Fruit fly (Drosophila melanogaster) whole organism, embryonic: ENCODE measurements around the gene shi.

Experiments used
- CG10267 ChIP-seq: fragments of 200-800 bp; sonication (Bioruptor generic); optimal IDR thresholded peaks from 2 replicates; lab custom pipeline; 2018; ENCODE audit warnings: missing biosample characterization, mild to moderate bottlenecking, missing genetic modification characterization, moderate library complexity
- CG10543 ChIP-seq: fragments of 200-800 bp; sonication (Bioruptor generic); optimal IDR thresholded peaks from 3 replicates; lab custom pipeline; 2017; ENCODE audit warnings: missing biosample characterization, mild to moderate bottlenecking, missing genetic modification characterization, moderate library complexity
- CG10654 ChIP-seq: fragments of 200-800 bp; sonication (Bioruptor generic); optimal IDR thresholded peaks from 2 replicates; lab custom pipeline; 2016; ENCODE audit warnings: missing biosample characterization, missing genetic modification characterization
- CG11723 ChIP-seq: fragments of 200-800 bp; sonication (Bioruptor generic); optimal IDR thresholded peaks from 2 replicates; lab custom pipeline; 2017; ENCODE audit warnings: missing biosample characterization, mild to moderate bottlenecking, missing genetic modification characterization
- CG12299 ChIP-seq: fragments of 200-800 bp; sonication (Bioruptor generic); optimal IDR thresholded peaks from 2 replicates; lab custom pipeline; 2018; ENCODE audit warnings: missing biosample characterization, mild to moderate bottlenecking, missing genetic modification characterization
- CG1233 ChIP-seq: fragments of 200-800 bp; sonication (Bioruptor generic); optimal IDR thresholded peaks from 4 replicates; lab custom pipeline; 2018; ENCODE audit warnings: missing biosample characterization, mild to moderate bottlenecking, missing genetic modification characterization
- CG15269 ChIP-seq: fragments of 200-800 bp; sonication (Bioruptor generic); optimal IDR thresholded peaks from 2 replicates; lab custom pipeline; 2018; ENCODE audit warnings: missing biosample characterization, mild to moderate bottlenecking, missing genetic modification characterization, moderate library complexity
- CG16813 ChIP-seq: fragments of 200-800 bp; sonication (Bioruptor generic); IDR thresholded peaks from 3 replicates; pipeline ENCODE4 v1.3.6; 2022; ENCODE audit warnings: missing biosample characterization, missing genetic modification characterization; ENCODE audit not compliant: partially characterized antibody
- CG16815 ChIP-seq: fragments of 200-800 bp; sonication (Bioruptor generic); optimal IDR thresholded peaks from 3 replicates; lab custom pipeline; 2017; ENCODE audit warnings: missing biosample characterization, mild to moderate bottlenecking, missing genetic modification characterization
- CG17829 ChIP-seq: fragments of 200-800 bp; optimal IDR thresholded peaks from 2 replicates; lab custom pipeline; 2019; ENCODE audit warnings: missing biosample characterization, mild to moderate bottlenecking, missing genetic modification characterization, moderate library complexity
- CG2889 ChIP-seq: fragments of 200-800 bp; sonication (Bioruptor generic); IDR thresholded peaks from 3 replicates; pipeline ENCODE4 v1.3.6; 2022; ENCODE audit warnings: missing biosample characterization, missing genetic modification characterization
- CG30020 ChIP-seq: fragments of 200-800 bp; optimal IDR thresholded peaks from 2 replicates; lab custom pipeline; 2019; ENCODE audit warnings: missing biosample characterization, mild to moderate bottlenecking, missing genetic modification characterization, moderate library complexity
- CG33557 ChIP-seq: fragments of 200-800 bp; sonication (Bioruptor generic); optimal IDR thresholded peaks from 2 replicates; lab custom pipeline; 2019; ENCODE audit warnings: missing biosample characterization, mild to moderate bottlenecking, missing genetic modification characterization, moderate library complexity
- CG3726 ChIP-seq: fragments of 200-800 bp; sonication (Bioruptor generic); IDR thresholded peaks from 3 replicates; pipeline ENCODE4, ENCODE4 v1.3.6; 2022; ENCODE audit warnings: missing biosample characterization, missing genetic modification characterization
- CG4730 ChIP-seq: fragments of 200-800 bp; sonication (Bioruptor generic); IDR thresholded peaks from 2 replicates; pipeline ENCODE4 v1.3.6; 2022; ENCODE audit warnings: missing biosample characterization, missing genetic modification characterization
- CG5180 ChIP-seq: fragments of 200-800 bp; sonication (Bioruptor generic); optimal IDR thresholded peaks from 3 replicates; lab custom pipeline; 2017; ENCODE audit warnings: missing biosample characterization, missing genetic modification characterization, mild to moderate bottlenecking, moderate library complexity, missing genetic modification reagents
- CG5953 ChIP-seq: fragments of 200-800 bp; sonication (Bioruptor generic); IDR thresholded peaks from 2 replicates; pipeline ENCODE4 v1.3.6; 2022; ENCODE audit warnings: missing biosample characterization, missing genetic modification characterization
- CG6689 ChIP-seq: fragments of 200-800 bp; sonication (Bioruptor generic); IDR thresholded peaks from 2 replicates; pipeline ENCODE4 v1.3.6; 2022; ENCODE audit warnings: missing biosample characterization, missing genetic modification characterization
- CG6813 ChIP-seq: fragments of 200-800 bp; sonication (Bioruptor generic); optimal IDR thresholded peaks from 2 replicates; lab custom pipeline; 2017; ENCODE audit warnings: missing biosample characterization, missing genetic modification characterization, mild to moderate bottlenecking, moderate library complexity, missing genetic modification reagents
- CG7928 ChIP-seq: fragments of 200-800 bp; sonication (Bioruptor generic); optimal IDR thresholded peaks from 2 replicates; lab custom pipeline; 2017; ENCODE audit warnings: missing biosample characterization, mild to moderate bottlenecking, missing genetic modification characterization
- CG7987 ChIP-seq: fragments of 200-800 bp; sonication (Bioruptor generic); optimal IDR thresholded peaks from 2 replicates; lab custom pipeline; 2018; ENCODE audit warnings: missing biosample characterization, mild to moderate bottlenecking, missing genetic modification characterization, moderate library complexity
- CoRest ChIP-seq: fragments of 200-800 bp; sonication (Bioruptor generic); optimal IDR thresholded peaks from 3 replicates; lab custom pipeline; 2018; ENCODE audit warnings: missing biosample characterization, mild to moderate bottlenecking, missing genetic modification characterization, moderate library complexity
- Drgx ChIP-seq: fragments of 200-800 bp; sonication (Bioruptor generic); IDR thresholded peaks from 2 replicates; pipeline ENCODE4 v1.3.6; 2022; ENCODE audit warnings: missing biosample characterization, missing genetic modification characterization
- E2f2 ChIP-seq: fragments of 200-800 bp; sonication (Bioruptor generic); IDR thresholded peaks from 2 replicates; pipeline ENCODE4 v1.3.6; 2022; ENCODE audit warnings: missing biosample characterization, missing genetic modification characterization
- Fer1 ChIP-seq: fragments of 200-800 bp; sonication (Bioruptor generic); optimal IDR thresholded peaks from 2 replicates; lab custom pipeline; 2017; ENCODE audit warnings: missing biosample characterization, mild to moderate bottlenecking, missing genetic modification characterization
- HmgZ ChIP-seq: fragments of 200-800 bp; sonication (Bioruptor generic); optimal IDR thresholded peaks from 2 replicates; lab custom pipeline; 2018; ENCODE audit warnings: missing biosample characterization, mild to moderate bottlenecking, missing genetic modification characterization
- Kr ChIP-seq: fragments of 200-800 bp; sonication (Bioruptor generic); optimal IDR thresholded peaks from 2 replicates; lab custom pipeline; 2017; ENCODE audit warnings: missing biosample characterization, mild to moderate bottlenecking, missing genetic modification characterization
- MBD-R2 ChIP-seq: fragments of 200-800 bp; sonication (Bioruptor generic); IDR thresholded peaks from 2 replicates; pipeline ENCODE4 v1.3.6; 2022; ENCODE audit warnings: missing biosample characterization, missing genetic modification characterization
- MESR4 ChIP-seq: fragments of 200-800 bp; sonication (Bioruptor generic); optimal IDR thresholded peaks from 2 replicates; lab custom pipeline; 2018; ENCODE audit warnings: missing biosample characterization, mild to moderate bottlenecking, missing genetic modification characterization, moderate library complexity
- PHDP ChIP-seq: fragments of 200-800 bp; sonication (Bioruptor generic); optimal IDR thresholded peaks from 3 replicates; lab custom pipeline; 2018; ENCODE audit warnings: missing biosample characterization, mild to moderate bottlenecking, missing genetic modification characterization, moderate library complexity
- ap ChIP-seq: fragments of 200-800 bp; sonication (Bioruptor generic); IDR thresholded peaks from 2 replicates; pipeline ENCODE4 v1.3.6; 2022; ENCODE audit warnings: missing biosample characterization, missing genetic modification characterization
- bbx ChIP-seq: fragments of 200-800 bp; sonication (Bioruptor generic); IDR thresholded peaks from 2 replicates; pipeline ENCODE4 v1.3.6; 2022; ENCODE audit warnings: missing biosample characterization, missing genetic modification characterization; ENCODE audit not compliant: partially characterized antibody
- br ChIP-seq: fragments of >200 bp; optimal IDR thresholded peaks from 2 replicates; lab custom pipeline; 2017
- da ChIP-seq: fragments of 200-800 bp; sonication (Bioruptor generic); optimal IDR thresholded peaks from 2 replicates; lab custom pipeline; 2016; ENCODE audit warnings: missing biosample characterization, missing genetic modification characterization
- fru ChIP-seq: fragments of >200 bp; optimal IDR thresholded peaks from 2 replicates; lab custom pipeline; 2017
- insv ChIP-seq, 2 experiments: fragments of 200-800 bp; sonication (Bioruptor generic); optimal IDR thresholded peaks; 3 replicates each; lab custom pipeline; 2016 to 2018; ENCODE audit warnings: missing biosample characterization in 2 of 2, missing genetic modification characterization in 2 of 2
- ken ChIP-seq: fragments of 200-800 bp; sonication (Bioruptor generic); IDR thresholded peaks from 3 replicates; pipeline ENCODE4 v1.3.6; 2022; ENCODE audit warnings: missing biosample characterization, missing genetic modification characterization
- lbe ChIP-seq: fragments of 200-800 bp; sonication (Bioruptor generic); optimal IDR thresholded peaks from 2 replicates; lab custom pipeline; 2016; ENCODE audit warnings: missing biosample characterization, mild to moderate bottlenecking, missing genetic modification characterization
- lov ChIP-seq, 2 experiments: fragments of 200-800 bp in 1 of 2; fragments of >200 bp in 1 of 2; sonication (Bioruptor generic) in 1 of 2; IDR thresholded peaks in 1 of 2; optimal IDR thresholded peaks in 1 of 2; 2 replicates in 1 of 2; 3 replicates in 1 of 2; pipeline versions ENCODE4 v1.3.6 to Lab custom; 2017 to 2022; ENCODE audit warnings: missing biosample characterization in 1 of 2, missing genetic modification characterization in 1 of 2
- maf-S ChIP-seq: fragments of 200-800 bp; sonication (Bioruptor generic); optimal IDR thresholded peaks from 2 replicates; lab custom pipeline; 2016; ENCODE audit warnings: missing biosample characterization, missing genetic modification characterization
- nerfin-1 ChIP-seq: fragments of 200-800 bp; sonication (Bioruptor generic); optimal IDR thresholded peaks from 3 replicates; lab custom pipeline; 2019; ENCODE audit warnings: missing biosample characterization, mild to moderate bottlenecking, missing genetic modification characterization, moderate library complexity
- pb ChIP-seq: fragments of 200-800 bp; sonication (Bioruptor generic); optimal IDR thresholded peaks from 3 replicates; lab custom pipeline; 2016; ENCODE audit warnings: missing biosample characterization, missing genetic modification characterization
- peb ChIP-seq: fragments of 200-800 bp; sonication (Bioruptor generic); IDR thresholded peaks from 2 replicates; pipeline ENCODE4 v1.3.6; 2022; ENCODE audit warnings: missing biosample characterization, missing genetic modification characterization
- ranshi ChIP-seq: fragments of 200-800 bp; sonication (Bioruptor generic); IDR thresholded peaks from 2 replicates; pipeline ENCODE4 v1.3.6; 2022; ENCODE audit warnings: missing biosample characterization, missing genetic modification characterization
- rib ChIP-seq: fragments of 200-800 bp; sonication (Bioruptor generic); IDR thresholded peaks from 2 replicates; pipeline ENCODE4 v1.3.6; 2022; ENCODE audit warnings: missing biosample characterization, missing genetic modification characterization
- sr ChIP-seq: fragments of 200-800 bp; sonication (Bioruptor generic); IDR thresholded peaks from 3 replicates; pipeline ENCODE4 v1.3.6; 2022; ENCODE audit warnings: missing biosample characterization, missing genetic modification characterization
- sug ChIP-seq: fragments of 200-800 bp; optimal IDR thresholded peaks from 2 replicates; lab custom pipeline; 2019; ENCODE audit warnings: missing biosample characterization, mild to moderate bottlenecking, missing genetic modification characterization, moderate library complexity
- tin ChIP-seq: fragments of 200-800 bp; sonication (Bioruptor generic); optimal IDR thresholded peaks from 3 replicates; lab custom pipeline; 2016; ENCODE audit warnings: missing biosample characterization, missing genetic modification characterization
- trem ChIP-seq: fragments of 200-800 bp; optimal IDR thresholded peaks from 3 replicates; lab custom pipeline; 2019; ENCODE audit warnings: missing biosample characterization, mild to moderate bottlenecking, missing genetic modification characterization, moderate library complexity
- zf30C ChIP-seq: fragments of 200-800 bp; sonication (Bioruptor generic); optimal IDR thresholded peaks from 3 replicates; lab custom pipeline; 2018; ENCODE audit warnings: missing biosample characterization, mild to moderate bottlenecking, missing genetic modification characterization

shi gene

dm6 chrX:15886411-15887246, 5.3 kb upstream of the shi start (continued):
- TF ChIP-seq maf-S (GFP tag; lab: Kevin White, UChicago) = no peak
- no peak for TF ChIP-seq PHDP (tag; lab: Kevin White, UChicago)
- TF ChIP-seq CG10543 = peak; percentile 57
- peak; percentile 47 for TF ChIP-seq lbe (GFP tag; lab: Kevin White, UChicago)
- TF ChIP-seq CG33557 (GFP tag; lab: Kevin White, UChicago) = peak; percentile 30
- TF ChIP-seq CG2889 = no peak
- no peak for TF ChIP-seq lov (optimal IDR thresholded peaks at IDR 0.05; lab: Kevin White, UChicago)
- TF ChIP-seq lov (GFP tag; IDR thresholded peaks at IDR 0.05; lab: Robert Waterston, UW) = no peak
- no peak for TF ChIP-seq sug (tag; lab: Kevin White, UChicago)
- TF ChIP-seq br (lab: Kevin White, UChicago) = no peak
- no peak for TF ChIP-seq CG16813 (GFP tag; lab: Robert Waterston, UW)
- TF ChIP-seq CoRest = no peak
- TF ChIP-seq rib (GFP tag; lab: Robert Waterston, UW) = 0 out of 2 replicates have a peak, but pooled peaks have one; percentile 44
- TF ChIP-seq Kr (GFP tag; lab: Kevin White, UChicago) = no peak
- TF ChIP-seq bbx (GFP tag; lab: Robert Waterston, UW) = no peak
- no peak for TF ChIP-seq pb (GFP tag; lab: Kevin White, UChicago)
- TF ChIP-seq CG10654 (GFP tag; lab: Kevin White, UChicago) = no peak
- TF ChIP-seq CG16815 (GFP tag; lab: Kevin White, UChicago) = no peak
- peak; percentile 36 for TF ChIP-seq Fer1 (GFP tag; lab: Kevin White, UChicago)
- peak; percentile 85 for TF ChIP-seq zf30C (GFP tag; lab: Kevin White, UChicago)
- no peak for TF ChIP-seq CG15269 (tag; lab: Kevin White, UChicago)
- TF ChIP-seq Drgx (GFP tag; lab: Robert Waterston, UW) = peak; percentile 94
- no peak for TF ChIP-seq CG7928 (GFP tag; lab: Kevin White, UChicago)
- no peak for TF ChIP-seq tin (GFP tag; lab: Kevin White, UChicago)
- TF ChIP-seq CG7987 (GFP tag; lab: Kevin White, UChicago) = no peak
- TF ChIP-seq trem (tag; lab: Kevin White, UChicago) = peak; percentile 48
- TF ChIP-seq CG6689 (GFP tag; lab: Robert Waterston, UW) = no peak
- TF ChIP-seq MBD-R2 (GFP tag; lab: Robert Waterston, UW) = peak; percentile 17; the same call in 1 of the 2 replicates
- TF ChIP-seq CG1233 (GFP tag; lab: Kevin White, UChicago) = no peak
- TF ChIP-seq ranshi = no peak
- no peak for TF ChIP-seq peb (GFP tag; lab: Robert Waterston, UW)
- TF ChIP-seq CG3726 (GFP tag; lab: Robert Waterston, UW) = no peak
- TF ChIP-seq ken = no peak
- TF ChIP-seq CG10267 (tag; lab: Kevin White, UChicago) = no peak
- TF ChIP-seq ap (GFP tag; lab: Robert Waterston, UW) = no peak
- TF ChIP-seq CG5953 = no peak
- TF ChIP-seq nerfin-1 = no peak
- no peak for TF ChIP-seq fru (lab: Kevin White, UChicago)
- TF ChIP-seq CG11723 (GFP tag; lab: Kevin White, UChicago) = no peak
- TF ChIP-seq MESR4 (GFP tag; lab: Kevin White, UChicago) = peak; percentile 81
- TF ChIP-seq CG4730 (GFP tag; lab: Robert Waterston, UW) = no peak
- TF ChIP-seq HmgZ (tag; lab: Kevin White, UChicago) = peak; percentile 50
- TF ChIP-seq CG30020 = no peak
- no peak for TF ChIP-seq da (GFP tag; lab: Kevin White, UChicago)
- TF ChIP-seq CG6813 (GFP tag; lab: Kevin White, UChicago) = no peak
- TF ChIP-seq sr (GFP tag; lab: Robert Waterston, UW) = no peak
- no peak for TF ChIP-seq E2f2 (GFP tag; lab: Robert Waterston, UW)
- peak in 1 of 2 experiments; percentile 43 for TF ChIP-seq insv (GFP tag; optimal IDR thresholded peaks at IDR 0.05; lab: Kevin White, UChicago)
- TF ChIP-seq CG12299 = no peak
- no peak for TF ChIP-seq CG5180 (GFP tag; lab: Kevin White, UChicago)
- TF ChIP-seq CG17829 (tag; lab: Kevin White, UChicago) = peak; percentile 2
